Worm (Caenorhabditis elegans): Measurements from ENCODE around the gene ZK1320.5.

The ZK1320.5 gene

DNA sequence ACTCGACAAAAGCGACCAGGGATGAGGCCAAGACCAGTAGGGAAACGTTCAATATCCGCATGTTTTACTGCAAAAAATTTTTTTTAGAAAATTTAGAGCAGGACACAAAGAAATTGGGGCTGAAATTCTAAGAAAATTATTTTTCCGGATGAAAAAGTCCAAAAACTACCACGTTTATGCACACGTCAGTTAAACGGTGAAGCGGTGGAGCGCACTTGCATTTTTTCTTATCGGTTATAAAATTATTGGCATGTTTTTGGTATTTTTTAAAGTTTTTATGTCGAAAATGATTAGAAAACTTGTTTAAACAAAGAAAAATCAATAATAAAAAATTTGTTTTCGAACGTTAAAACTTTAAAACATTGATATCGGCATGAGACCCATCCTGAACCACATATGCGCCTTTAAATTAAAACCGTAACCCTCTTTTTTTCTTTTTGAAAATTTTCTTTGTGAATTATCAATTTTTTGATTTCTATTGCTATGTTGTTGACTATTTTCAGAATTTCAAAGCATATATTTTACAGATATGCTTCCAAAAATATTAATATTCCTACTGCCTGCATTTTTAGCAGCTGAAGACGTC is 41.3 kb downstream of the ZK1320.5 start, which contains the start of the genes dnj-20 and ZK1307.8:
dnj-20 (minus strand) TSS at position 67 of the 586 bp plus-strand sequence.
ZK1307.8 (plus strand) TSS at position 504 of the 586 bp plus-strand sequence.
- TF ChIP-seq ceh-13 (GFP tag; optimal IDR thresholded peaks at IDR 0.05) (no peak), sea-1 (GFP tag; conservative IDR thresholded peaks at IDR 0.05) (no peak), tra-4 (tag; optimal IDR thresholded peaks at IDR 0.05) (no peak), pes-1 (GFP tag; IDR thresholded peaks at IDR 0.05) (no peak), scrt-1 (GFP tag; IDR thresholded peaks at IDR 0.05) (no peak), hmg-4 (GFP tag; optimal IDR thresholded peaks at IDR 0.05) (no peak), tbx-37 (GFP tag; conservative IDR thresholded peaks at IDR 0.05) (no peak), ets-7 (tag; optimal IDR thresholded peaks at IDR 0.05) (no peak), hmbx-1 (tag; optimal IDR thresholded peaks at IDR 0.05) (no peak), ama-1 (optimal IDR thresholded peaks at IDR 0.05) (no peak), flt-1 (GFP tag; IDR thresholded peaks at IDR 0.05) (no peak)

DNA sequence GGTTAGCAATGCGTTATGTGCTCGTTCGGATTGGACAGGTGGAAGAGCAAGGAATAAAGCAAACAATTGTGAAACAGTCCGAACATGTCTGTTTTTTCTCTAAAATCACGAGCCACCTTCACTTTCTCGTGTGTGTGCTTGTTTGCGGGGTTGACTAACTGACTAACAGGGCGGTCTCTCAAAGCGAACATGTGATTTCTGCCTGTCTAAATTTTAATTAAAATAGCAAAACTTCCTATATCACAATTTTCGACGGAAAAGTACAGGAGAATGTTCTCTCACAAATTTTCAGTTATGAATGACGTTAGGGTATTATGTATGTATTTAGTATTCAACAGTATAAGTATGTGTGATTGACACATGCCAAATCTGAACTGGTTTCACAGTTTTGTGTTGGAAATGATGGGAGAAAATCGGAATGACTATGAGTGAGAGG is 43.5 kb downstream of the ZK1320.5 start:
- TF ChIP-seq tra-4 (tag; optimal IDR thresholded peaks at IDR 0.05): no peak
- TF ChIP-seq aly-1 (tag; optimal IDR thresholded peaks at IDR 0.05): no peak
- TF ChIP-seq hmbx-1 (tag; optimal IDR thresholded peaks at IDR 0.05): no peak
- no peak for TF ChIP-seq hnd-1 (tag; optimal IDR thresholded peaks at IDR 0.05)
- TF ChIP-seq sea-1 (GFP tag; conservative IDR thresholded peaks at IDR 0.05): no peak
- no peak for TF ChIP-seq flt-1 (GFP tag; IDR thresholded peaks at IDR 0.05)
- TF ChIP-seq tbx-11 (GFP tag; IDR thresholded peaks at IDR 0.05): no peak
- TF ChIP-seq B0310.2 (tag; optimal IDR thresholded peaks at IDR 0.05): no peak
- no peak for TF ChIP-seq tbx-37 (GFP tag; conservative IDR thresholded peaks at IDR 0.05)
- no peak for TF ChIP-seq ama-1 (optimal IDR thresholded peaks at IDR 0.05)
- TF ChIP-seq F13C5.2 (tag; optimal IDR thresholded peaks at IDR 0.05): no peak
- no peak for TF ChIP-seq ceh-13 (GFP tag; optimal IDR thresholded peaks at IDR 0.05)
- no peak for TF ChIP-seq pes-1 (GFP tag; IDR thresholded peaks at IDR 0.05)
- TF ChIP-seq ceh-36 (tag; optimal IDR thresholded peaks at IDR 0.05): no peak
- no peak for TF ChIP-seq hmg-4 (GFP tag; optimal IDR thresholded peaks at IDR 0.05)
- no peak for TF ChIP-seq ets-7 (tag; optimal IDR thresholded peaks at IDR 0.05)

DNA sequence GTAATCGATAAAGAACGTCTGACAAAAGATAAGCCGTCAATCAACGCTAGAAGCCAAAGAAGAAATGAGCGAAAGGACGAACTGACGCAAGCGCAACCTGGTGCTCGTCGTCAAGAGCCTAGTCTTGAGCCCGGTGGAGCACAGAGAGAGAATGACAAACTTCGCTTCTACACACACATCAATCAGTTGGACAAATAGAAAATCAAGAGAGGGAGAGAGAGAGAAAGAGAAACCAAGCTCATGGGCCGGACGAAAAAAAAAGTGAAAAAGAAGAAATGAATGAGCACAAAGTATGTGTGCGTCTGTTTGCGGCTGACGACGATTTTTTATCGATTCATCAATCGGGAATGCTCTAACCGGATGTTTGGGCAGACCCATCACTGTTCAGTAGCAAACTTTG is 44.4 kb downstream of the ZK1320.5 start:
- TF ChIP-seq tra-4 (tag; optimal IDR thresholded peaks at IDR 0.05) (no peak), B0310.2 (tag; optimal IDR thresholded peaks at IDR 0.05) (no peak), tbx-11 (GFP tag; IDR thresholded peaks at IDR 0.05) (no peak), F13C5.2 (tag; optimal IDR thresholded peaks at IDR 0.05) (no peak), aly-1 (tag; optimal IDR thresholded peaks at IDR 0.05) (no peak), sea-1 (GFP tag; conservative IDR thresholded peaks at IDR 0.05) (no peak), pes-1 (GFP tag; IDR thresholded peaks at IDR 0.05) (no peak), scrt-1 (GFP tag; IDR thresholded peaks at IDR 0.05) (no peak), ceh-13 (GFP tag; optimal IDR thresholded peaks at IDR 0.05) (no peak), flt-1 (GFP tag; IDR thresholded peaks at IDR 0.05) (no peak), hnd-1 (tag; optimal IDR thresholded peaks at IDR 0.05) (no peak), hmbx-1 (tag; optimal IDR thresholded peaks at IDR 0.05) (no peak), tbx-37 (GFP tag; conservative IDR thresholded peaks at IDR 0.05) (no peak), ets-7 (tag; optimal IDR thresholded peaks at IDR 0.05) (no peak), hmg-4 (GFP tag; optimal IDR thresholded peaks at IDR 0.05) (no peak)

DNA sequence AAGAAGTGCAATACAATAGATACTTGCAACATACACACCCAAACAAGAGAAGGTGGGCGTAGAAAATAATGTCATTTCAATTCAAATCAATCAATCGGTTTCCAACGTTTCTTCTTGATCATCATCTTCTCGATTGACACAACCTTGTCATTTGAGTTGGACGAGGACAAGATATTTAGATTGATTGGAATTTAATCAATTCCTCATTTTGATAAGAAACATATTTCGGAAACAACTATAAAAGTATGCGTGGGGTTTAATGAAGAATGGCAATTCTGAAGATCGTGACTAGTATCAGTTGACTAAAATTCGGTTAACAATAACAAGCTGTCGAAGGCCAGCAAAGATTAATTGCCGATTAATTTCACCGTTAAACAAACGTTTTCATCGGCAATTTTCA is 44.9 kb downstream of the ZK1320.5 start:
- TF ChIP-seq ama-1 (optimal IDR thresholded peaks at IDR 0.05): no peak
- no peak for TF ChIP-seq flt-1 (GFP tag; IDR thresholded peaks at IDR 0.05)
- TF ChIP-seq hmbx-1 (tag; optimal IDR thresholded peaks at IDR 0.05): no peak
- no peak for TF ChIP-seq tbx-11 (GFP tag; IDR thresholded peaks at IDR 0.05)
- no peak for TF ChIP-seq hmg-4 (GFP tag; optimal IDR thresholded peaks at IDR 0.05)
- no peak for TF ChIP-seq ceh-36 (tag; optimal IDR thresholded peaks at IDR 0.05)

DNA sequence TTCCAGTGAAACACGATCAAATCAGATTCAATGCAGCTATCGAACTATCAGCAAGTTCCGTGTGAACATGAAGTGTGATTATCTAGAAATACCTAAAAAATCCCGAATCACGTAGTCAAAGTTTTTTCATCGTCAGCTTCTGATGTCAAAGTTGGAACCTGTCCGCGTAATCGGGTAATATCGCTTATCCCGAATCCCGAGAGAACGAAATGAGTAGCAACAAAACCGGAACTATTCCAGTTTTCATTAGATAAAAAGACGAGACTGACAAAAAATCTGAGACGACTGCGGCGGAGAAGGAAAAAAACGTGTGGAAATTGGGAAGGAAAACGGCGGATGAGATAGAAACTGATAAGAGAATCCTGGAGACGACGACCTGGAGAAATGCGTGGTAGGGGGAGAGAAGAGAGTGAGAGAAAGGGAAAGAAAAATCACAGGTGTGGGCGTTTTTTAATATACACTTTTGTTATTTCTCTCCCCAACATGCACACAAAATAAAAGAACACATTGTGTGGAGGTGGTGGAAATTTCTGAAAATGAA is 45.4 kb downstream of the ZK1320.5 start:
- no peak for TF ChIP-seq aly-1 (tag; optimal IDR thresholded peaks at IDR 0.05)
- peak; percentile 11 for TF ChIP-seq hmg-4 (GFP tag; optimal IDR thresholded peaks at IDR 0.05)

DNA sequence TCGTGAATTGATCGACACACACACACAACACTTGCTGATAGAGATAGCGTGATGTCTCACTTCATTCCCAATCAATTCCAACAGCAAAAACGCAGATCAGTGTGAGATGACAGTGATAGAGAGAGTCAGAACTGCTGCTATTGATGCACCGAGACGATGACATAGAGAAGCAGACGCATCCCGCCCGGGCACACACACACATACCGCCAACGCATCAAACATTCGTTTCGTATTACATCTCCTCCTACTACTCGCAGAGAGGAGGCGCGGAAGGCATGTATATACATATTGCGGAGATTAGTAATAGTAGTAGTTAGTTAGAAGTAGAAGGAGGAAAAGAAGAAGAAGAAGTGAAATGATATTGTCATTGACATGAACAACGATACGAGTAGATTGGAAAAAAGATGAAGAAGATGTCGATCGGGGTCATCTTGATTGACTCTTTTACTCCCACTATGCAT is 46.0 kb downstream of the ZK1320.5 start:
- TF ChIP-seq aly-1 (tag; optimal IDR thresholded peaks at IDR 0.05) (no peak), sea-1 (GFP tag; conservative IDR thresholded peaks at IDR 0.05) (no peak), pes-1 (GFP tag; IDR thresholded peaks at IDR 0.05) (no peak), scrt-1 (GFP tag; IDR thresholded peaks at IDR 0.05) (no peak), tbx-11 (GFP tag; IDR thresholded peaks at IDR 0.05) (no peak), ets-7 (tag; optimal IDR thresholded peaks at IDR 0.05) (no peak), tbx-37 (GFP tag; conservative IDR thresholded peaks at IDR 0.05) (no peak), ceh-13 (GFP tag; optimal IDR thresholded peaks at IDR 0.05) (no peak), B0310.2 (tag; optimal IDR thresholded peaks at IDR 0.05) (no peak), F13C5.2 (tag; optimal IDR thresholded peaks at IDR 0.05) (no peak), ceh-36 (tag; optimal IDR thresholded peaks at IDR 0.05) (no peak), hmg-4 (GFP tag; optimal IDR thresholded peaks at IDR 0.05) (no peak), ama-1 (optimal IDR thresholded peaks at IDR 0.05) (no peak), hmbx-1 (tag; optimal IDR thresholded peaks at IDR 0.05) (no peak), tra-4 (tag; optimal IDR thresholded peaks at IDR 0.05) (no peak), flt-1 (GFP tag; IDR thresholded peaks at IDR 0.05) (no peak), hnd-1 (tag; optimal IDR thresholded peaks at IDR 0.05) (no peak)

DNA sequence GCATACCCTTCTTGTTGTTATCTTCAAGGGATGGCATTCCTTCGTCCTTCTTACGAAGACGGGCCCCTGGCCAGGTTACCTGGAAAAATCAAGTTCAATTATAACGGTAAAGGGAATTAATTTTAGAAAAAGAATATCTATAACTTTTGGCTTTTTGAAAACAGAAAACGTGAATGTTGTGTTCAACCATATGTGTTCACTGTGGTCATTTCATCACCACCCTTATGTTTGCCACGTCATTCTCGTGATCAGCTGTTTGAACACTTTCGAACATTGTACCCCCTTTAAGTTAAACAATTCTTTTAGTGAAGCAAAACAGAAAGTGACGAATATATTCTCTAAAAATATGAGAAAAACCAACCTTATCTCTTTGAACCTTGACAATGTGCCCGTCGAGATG is 46.7 kb downstream of the ZK1320.5 start:
- TF ChIP-seq hmbx-1 (tag; optimal IDR thresholded peaks at IDR 0.05): no peak
- TF ChIP-seq tra-4 (tag; optimal IDR thresholded peaks at IDR 0.05): no peak
- TF ChIP-seq sea-1 (GFP tag; conservative IDR thresholded peaks at IDR 0.05): no peak
- no peak for TF ChIP-seq F13C5.2 (tag; optimal IDR thresholded peaks at IDR 0.05)
- TF ChIP-seq aly-1 (tag; optimal IDR thresholded peaks at IDR 0.05): no peak
- no peak for TF ChIP-seq B0310.2 (tag; optimal IDR thresholded peaks at IDR 0.05)
- no peak for TF ChIP-seq ceh-13 (GFP tag; optimal IDR thresholded peaks at IDR 0.05)
- no peak for TF ChIP-seq tbx-37 (GFP tag; conservative IDR thresholded peaks at IDR 0.05)
- TF ChIP-seq scrt-1 (GFP tag; IDR thresholded peaks at IDR 0.05): no peak
- no peak for TF ChIP-seq hnd-1 (tag; optimal IDR thresholded peaks at IDR 0.05)
- no peak for TF ChIP-seq ama-1 (optimal IDR thresholded peaks at IDR 0.05)
- no peak for TF ChIP-seq tbx-11 (GFP tag; IDR thresholded peaks at IDR 0.05)
- TF ChIP-seq flt-1 (GFP tag; IDR thresholded peaks at IDR 0.05): no peak
- no peak for TF ChIP-seq hmg-4 (GFP tag; optimal IDR thresholded peaks at IDR 0.05)
- TF ChIP-seq ceh-36 (tag; optimal IDR thresholded peaks at IDR 0.05): no peak
- TF ChIP-seq ets-7 (tag; optimal IDR thresholded peaks at IDR 0.05): no peak
- TF ChIP-seq pes-1 (GFP tag; IDR thresholded peaks at IDR 0.05): no peak

Measured in whole organism, early embryonic.